Fruit fly (Drosophila melanogaster) whole organism, wandering third instar larva: ENCODE results near the gene Hr96.

Source experiments
- Abd-B ChIP-seq: fragments of >200 bp; optimal IDR thresholded peaks from 2 replicates; lab custom pipeline; 2017; ENCODE audit warnings: missing biosample characterization, missing genetic modification characterization
- CG32264 ChIP-seq: fragments of 200-800 bp; sonication (Bioruptor generic); optimal IDR thresholded peaks from 2 replicates; lab custom pipeline; 2016; ENCODE audit warnings: missing biosample characterization, missing genetic modification characterization
- CG9705 ChIP-seq: fragments of 200-800 bp; sonication (Bioruptor generic); optimal IDR thresholded peaks from 2 replicates; lab custom pipeline; 2018; ENCODE audit warnings: missing biosample characterization, mild to moderate bottlenecking, missing genetic modification characterization
- CrebA ChIP-seq: fragments of 200-800 bp; sonication (Bioruptor generic); optimal IDR thresholded peaks from 2 replicates; lab custom pipeline; 2016; ENCODE audit warnings: missing biosample characterization, mild to moderate bottlenecking, missing genetic modification characterization, borderline replicate concordance
- Dfd ChIP-seq: fragments of >200 bp; optimal IDR thresholded peaks from 2 replicates; lab custom pipeline; 2017; ENCODE audit warnings: missing biosample characterization, missing genetic modification characterization
- Dif ChIP-seq: fragments of 200-275, 200-300 bp; sonication (Bioruptor generic); optimal IDR thresholded peaks from 2 replicates; lab custom pipeline; 2018; ENCODE audit warnings: missing biosample characterization, missing genetic modification characterization; ENCODE audit not compliant: partially characterized antibody
- GATAd ChIP-seq: sonication (Bioruptor generic); optimal IDR thresholded peaks from 2 replicates; lab custom pipeline; 2016; ENCODE audit warnings: missing biosample characterization, missing genetic modification characterization
- HLH106 ChIP-seq: fragments of 200-800 bp; optimal IDR thresholded peaks from 3 replicates; lab custom pipeline; 2019; ENCODE audit warnings: missing biosample characterization, mild to moderate bottlenecking, missing genetic modification characterization, moderate library complexity
- Hnf4 ChIP-seq: fragments of 200-800 bp; sonication (Bioruptor generic); optimal IDR thresholded peaks from 2 replicates; lab custom pipeline; 2016; ENCODE audit warnings: missing biosample characterization, mild to moderate bottlenecking, missing genetic modification characterization
- Hr78 ChIP-seq: fragments of >200 bp; optimal IDR thresholded peaks from 2 replicates; lab custom pipeline; 2017; ENCODE audit warnings: missing biosample characterization, missing genetic modification characterization
- Hr83 ChIP-seq: fragments of 200-300 bp; sonication (Bioruptor generic); optimal IDR thresholded peaks from 2 replicates; lab custom pipeline; 2016; ENCODE audit warnings: missing biosample characterization, mild to moderate bottlenecking, missing genetic modification characterization, moderate library complexity; ENCODE audit not compliant: poor library complexity, severe bottlenecking
- Jra ChIP-seq: sonication (Bioruptor generic); optimal IDR thresholded peaks from 2 replicates; lab custom pipeline; 2016; ENCODE audit warnings: missing biosample characterization, missing genetic modification characterization
- Mio ChIP-seq: sonication (Bioruptor generic); optimal IDR thresholded peaks from 2 replicates; lab custom pipeline; 2016; ENCODE audit warnings: missing biosample characterization, missing genetic modification characterization
- Myc ChIP-seq: fragments of >200 bp; optimal IDR thresholded peaks from 2 replicates; lab custom pipeline; 2017
- N ChIP-seq: fragments of >200 bp; optimal IDR thresholded peaks from 2 replicates; lab custom pipeline; 2018; ENCODE audit warnings: missing biosample characterization, missing external identifiers, missing genetic modification characterization
- OdsH ChIP-seq: fragments of 200-800 bp; sonication (Bioruptor generic); optimal IDR thresholded peaks from 2 replicates; lab custom pipeline; 2016; ENCODE audit warnings: missing biosample characterization, mild to moderate bottlenecking, missing genetic modification characterization
- Rel ChIP-seq, 2 experiments: fragments of 200-800 bp; sonication (Bioruptor generic) in 1 of 2; optimal IDR thresholded peaks; 2 replicates in 1 of 2; 3 replicates in 1 of 2; lab custom pipeline; 2016 to 2019; ENCODE audit warnings: mild to moderate bottlenecking in 2 of 2, missing biosample characterization in 2 of 2, missing genetic modification characterization in 2 of 2, moderate library complexity in 1 of 2
- Sp1 ChIP-seq: fragments of 200-800 bp; sonication (Bioruptor generic); optimal IDR thresholded peaks from 3 replicates; lab custom pipeline; 2019; ENCODE audit warnings: missing biosample characterization, mild to moderate bottlenecking, missing genetic modification characterization, moderate library complexity
- Vsx2 ChIP-seq: fragments of 200-300, 225-300 bp; sonication (Bioruptor generic); optimal IDR thresholded peaks from 2 replicates; lab custom pipeline; 2018; ENCODE audit warnings: missing biosample characterization, missing genetic modification characterization; ENCODE audit not compliant: partially characterized antibody
- br ChIP-seq: fragments of 200-800 bp; sonication (Bioruptor generic); optimal IDR thresholded peaks from 2 replicates; lab custom pipeline; 2016; ENCODE audit warnings: missing biosample characterization, missing genetic modification characterization
- brk ChIP-seq: fragments of 200-800 bp; sonication (Bioruptor generic); optimal IDR thresholded peaks from 2 replicates; lab custom pipeline; 2016; ENCODE audit warnings: missing biosample characterization, mild to moderate bottlenecking, missing genetic modification characterization
- dl ChIP-seq, 2 experiments: fragments of 175-275, 200-275 bp in 1 of 2; fragments of 200-275 bp in 1 of 2; sonication (Bioruptor generic); optimal IDR thresholded peaks; lab custom pipeline; 2018; ENCODE audit warnings: mild to moderate bottlenecking in 2 of 2, missing biosample characterization in 2 of 2, missing genetic modification characterization in 2 of 2, moderate library complexity in 2 of 2; ENCODE audit not compliant: partially characterized antibody in 2 of 2, insufficient read depth in 1 of 2
- dmrt93B ChIP-seq: fragments of 200-800 bp; sonication (Bioruptor generic); optimal IDR thresholded peaks from 2 replicates; lab custom pipeline; 2018; ENCODE audit warnings: missing biosample characterization, mild to moderate bottlenecking, missing genetic modification characterization
- dsf ChIP-seq: sonication (Bioruptor generic); optimal IDR thresholded peaks from 2 replicates; lab custom pipeline; 2016; ENCODE audit warnings: missing biosample characterization, missing genetic modification characterization, borderline replicate concordance
- ey ChIP-seq: fragments of 200-800 bp; sonication (Bioruptor generic); optimal IDR thresholded peaks from 2 replicates; lab custom pipeline; 2016; ENCODE audit warnings: missing biosample characterization, missing genetic modification characterization
- foxo ChIP-seq, 2 experiments: fragments of 200-800 bp; sonication (Bioruptor generic); optimal IDR thresholded peaks; 2 replicates in 1 of 2; 3 replicates in 1 of 2; lab custom pipeline; 2016 to 2017; ENCODE audit warnings: missing biosample characterization in 2 of 2, missing genetic modification characterization in 2 of 2
- fru ChIP-seq: fragments of 200-800 bp; sonication (Bioruptor generic); optimal IDR thresholded peaks from 3 replicates; lab custom pipeline; 2016; ENCODE audit warnings: missing biosample characterization, mild to moderate bottlenecking, missing genetic modification characterization
- h ChIP-seq: fragments of 200-800 bp; sonication (Bioruptor generic); optimal IDR thresholded peaks from 3 replicates; lab custom pipeline; 2016; ENCODE audit warnings: missing biosample characterization, mild to moderate bottlenecking, missing genetic modification characterization
- jim ChIP-seq: fragments of 175-275, 200-325 bp; sonication (Bioruptor generic); optimal IDR thresholded peaks from 2 replicates; lab custom pipeline; 2016; ENCODE audit warnings: missing biosample characterization, mild to moderate bottlenecking, missing genetic modification characterization
- lola ChIP-seq: fragments of >200 bp; optimal IDR thresholded peaks from 2 replicates; lab custom pipeline; 2017; ENCODE audit warnings: missing biosample characterization, missing genetic modification characterization
- pan ChIP-seq: fragments of >200 bp; optimal IDR thresholded peaks from 2 replicates; lab custom pipeline; 2017
- psq ChIP-seq: fragments of 200-800 bp; sonication (Bioruptor generic); optimal IDR thresholded peaks from 3 replicates; lab custom pipeline; 2017; ENCODE audit warnings: missing biosample characterization, mild to moderate bottlenecking, missing genetic modification characterization, moderate library complexity
- rgr ChIP-seq: fragments of 200-800 bp; sonication (Bioruptor generic); optimal IDR thresholded peaks from 3 replicates; lab custom pipeline; 2016; ENCODE audit warnings: missing biosample characterization, mild to moderate bottlenecking, missing genetic modification characterization
- sage ChIP-seq: fragments of 200-800 bp; sonication (Bioruptor generic); optimal IDR thresholded peaks from 2 replicates; lab custom pipeline; 2016; ENCODE audit warnings: missing biosample characterization, mild to moderate bottlenecking, missing genetic modification characterization
- sv ChIP-seq: fragments of 200-800 bp; sonication (Bioruptor generic); optimal IDR thresholded peaks from 3 replicates; lab custom pipeline; 2016; ENCODE audit warnings: missing biosample characterization, missing genetic modification characterization
- tai ChIP-seq: sonication (Bioruptor generic); optimal IDR thresholded peaks from 2 replicates; lab custom pipeline; 2016; ENCODE audit warnings: missing biosample characterization, missing genetic modification characterization
- usp ChIP-seq: fragments of >200 bp; optimal IDR thresholded peaks from 2 replicates; lab custom pipeline; 2017; ENCODE audit warnings: missing biosample characterization, missing genetic modification characterization
- woc ChIP-seq: sonication (Bioruptor generic); optimal IDR thresholded peaks from 2 replicates; lab custom pipeline; 2016; ENCODE audit warnings: missing biosample characterization, mild to moderate bottlenecking, missing genetic modification characterization

The Hr96 gene

DNA sequence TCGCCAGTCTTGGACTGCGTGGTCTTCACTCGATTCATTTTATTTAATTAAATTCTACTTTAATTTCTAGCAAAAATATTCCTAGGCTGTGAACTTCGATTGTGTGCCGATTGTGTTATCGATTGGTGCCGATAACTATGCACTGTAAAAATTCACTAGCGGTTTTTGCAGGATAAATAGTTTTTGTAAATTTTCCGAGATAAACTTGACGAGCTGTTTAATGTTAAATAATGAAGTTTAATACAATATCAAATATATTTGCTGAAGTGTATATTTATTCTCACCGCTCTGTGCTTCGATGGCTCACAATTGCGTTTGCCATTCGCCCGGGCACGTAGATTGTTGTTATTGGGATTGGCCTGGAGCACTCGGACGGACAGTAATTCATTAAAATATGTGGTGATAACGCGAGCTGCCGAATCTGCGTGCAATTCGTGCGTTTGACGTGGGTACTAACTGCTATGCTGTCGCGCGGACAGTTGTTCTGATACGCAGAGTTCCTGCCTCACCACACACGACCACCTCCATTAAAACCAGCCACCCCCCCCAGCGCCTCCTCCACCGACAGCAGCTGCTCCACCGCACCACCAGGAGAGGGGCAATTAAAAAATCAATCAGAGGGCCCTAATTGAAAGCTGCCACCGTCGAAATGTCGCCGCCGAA, at the start of gene Hr96, which contains the start of gene EMC6:
TSS of gene Hr96 (plus strand) at position 341 of the 663 bp plus-strand sequence.
TSS of gene EMC6 (minus strand) at position 123 of the 663 bp plus-strand sequence.
- peak; percentile 95 for TF ChIP-seq h (GFP tag; lab: Kevin White, UChicago)
- peak; percentile 93 for TF ChIP-seq fru
- TF ChIP-seq Myc (lab: Kevin White, UChicago) = peak; percentile 46
- TF ChIP-seq Abd-B (GFP tag; lab: Kevin White, UChicago) = no peak
- peak; percentile 85 for TF ChIP-seq woc (GFP tag; lab: Kevin White, UChicago)
- peak; percentile 87 for TF ChIP-seq CG32264 (GFP tag; lab: Kevin White, UChicago)
- TF ChIP-seq CG9705 (GFP tag; lab: Kevin White, UChicago) = peak; percentile 88
- TF ChIP-seq rgr (GFP tag; lab: Kevin White, UChicago) = peak; percentile 94
- TF ChIP-seq HLH106 = peak; percentile 92
- TF ChIP-seq pan (lab: Kevin White, UChicago) = no peak
- TF ChIP-seq OdsH (GFP tag; lab: Kevin White, UChicago) = peak; percentile 87
- TF ChIP-seq Sp1 (GFP tag; lab: Kevin White, UChicago) = peak; percentile 90
- peak; percentile 95 for TF ChIP-seq sv (GFP tag; lab: Kevin White, UChicago)
- TF ChIP-seq dsf (GFP tag; lab: Kevin White, UChicago) = peak; percentile 85
- TF ChIP-seq dmrt93B (GFP tag; lab: Kevin White, UChicago) = no peak
- no peak for TF ChIP-seq Dfd (GFP tag; lab: Kevin White, UChicago)
- no peak for TF ChIP-seq brk
- TF ChIP-seq Hr83 (GFP tag; lab: Kevin White, UChicago) = peak; percentile 98
- no peak for TF ChIP-seq Rel (GFP tag; optimal IDR thresholded peaks at IDR 0.05; lab: Kevin White, UChicago)
- TF ChIP-seq Rel (tag; optimal IDR thresholded peaks at IDR 0.05; lab: Kevin White, UChicago) = peak; percentile 76
- no peak for TF ChIP-seq Dif (GFP tag; lab: Kevin White, UChicago)
- no peak for TF ChIP-seq usp (GFP tag; lab: Kevin White, UChicago)
- TF ChIP-seq tai (GFP tag; lab: Kevin White, UChicago) = no peak
- TF ChIP-seq GATAd (GFP tag; lab: Kevin White, UChicago) = peak; percentile 84
- no peak for TF ChIP-seq lola (GFP tag; lab: Kevin White, UChicago)
- TF ChIP-seq psq (GFP tag; lab: Kevin White, UChicago) = peak; percentile 83
- peak; percentile 14 to 94 for TF ChIP-seq foxo (GFP tag; optimal IDR thresholded peaks at IDR 0.05; lab: Kevin White, UChicago)
- no peak for TF ChIP-seq N (GFP tag; lab: Kevin White, UChicago)
- no peak for TF ChIP-seq Hnf4 (GFP tag; lab: Kevin White, UChicago)
- TF ChIP-seq Mio (GFP tag; lab: Kevin White, UChicago) = peak; percentile 60
- no peak for TF ChIP-seq Hr78 (GFP tag; lab: Kevin White, UChicago)
- TF ChIP-seq Vsx2 (GFP tag; lab: Kevin White, UChicago) = peak; percentile 54
- peak; percentile 92 for TF ChIP-seq ey
- no peak for TF ChIP-seq sage
- TF ChIP-seq br (GFP tag; lab: Kevin White, UChicago) = peak; percentile 93
- TF ChIP-seq Jra (GFP tag; lab: Kevin White, UChicago) = peak; percentile 93
- TF ChIP-seq dl (GFP tag; optimal IDR thresholded peaks at IDR 0.05; lab: Kevin White, UChicago; ENCODE audit: insufficient read depth in 1 of 2, partially characterized antibody in 2 of 2) = no peak
- no peak for TF ChIP-seq CrebA (GFP tag; lab: Kevin White, UChicago)
- peak; percentile 70 for TF ChIP-seq jim (GFP tag; lab: Kevin White, UChicago)
- TF ChIP-seq, all 38 proteins: peak for 23

DNA sequence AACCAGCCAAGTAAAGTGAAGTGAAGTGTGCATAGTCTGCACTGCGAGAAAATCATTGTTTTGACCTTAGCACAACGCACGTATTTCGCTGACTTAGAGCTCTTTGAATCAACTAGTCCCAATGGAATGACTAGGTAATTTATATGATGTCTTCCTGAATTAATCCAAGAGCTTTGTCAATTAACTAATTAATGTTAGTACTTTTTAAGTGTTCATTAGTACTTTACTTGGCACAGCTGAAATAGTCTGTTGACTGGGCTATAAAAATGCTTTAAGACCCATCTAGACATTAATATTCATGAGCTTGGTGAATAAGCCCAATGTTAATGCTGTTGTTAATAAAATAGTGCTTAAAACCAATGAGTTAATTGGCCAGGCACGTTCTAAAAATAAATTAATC, 48.9 kb upstream of the Hr96 start:
- TF ChIP-seq HLH106 = no peak
- no peak for TF ChIP-seq psq (GFP tag; lab: Kevin White, UChicago)
- TF ChIP-seq Vsx2 (GFP tag; lab: Kevin White, UChicago) = no peak
- TF ChIP-seq, all 38 proteins: peak for 0
